Fruit fly (Drosophila melanogaster): ENCODE measurements around the gene Hsp26.

Hsp26 gene

DNA sequence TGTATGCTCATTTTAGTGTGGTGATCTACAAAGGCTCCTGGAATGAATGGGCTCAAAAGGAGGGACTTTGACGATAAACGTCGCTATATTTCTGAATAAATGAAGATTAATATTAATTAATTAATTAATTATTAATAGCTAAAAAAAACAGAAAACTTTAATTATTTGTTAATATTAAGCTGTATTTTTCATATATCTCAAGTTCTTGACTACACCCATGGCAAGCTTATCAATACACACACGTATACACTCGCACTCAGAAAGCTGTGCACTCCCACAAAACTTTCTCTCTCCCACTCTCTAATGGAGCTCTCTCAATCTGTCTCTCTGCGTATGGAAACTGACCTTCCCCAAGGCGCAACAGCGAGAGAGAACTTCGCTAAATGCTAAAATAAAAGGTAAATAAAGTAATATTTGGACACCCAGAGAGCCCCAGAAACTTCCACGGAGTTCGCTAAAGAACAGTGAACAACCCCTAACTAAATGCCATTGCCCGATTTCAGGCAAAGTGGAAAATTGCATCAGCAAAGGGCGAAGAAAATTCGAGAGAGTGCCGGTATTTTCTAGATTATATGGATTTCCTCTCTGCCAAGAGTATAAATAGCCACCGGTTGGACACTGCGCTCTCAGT is 3.7 kb downstream of the Hsp26 start (continued):
- TF ChIP-seq fd96Cb (tag; optimal IDR thresholded peaks at IDR 0.05) (peak; percentile 61), Bteb2 (GFP tag; optimal IDR thresholded peaks at IDR 0.05) (no peak), CG1832 (GFP tag; optimal IDR thresholded peaks at IDR 0.05) (no peak), CG2116 (GFP tag; optimal IDR thresholded peaks at IDR 0.05) (no peak), sc (optimal IDR thresholded peaks at IDR 0.05) (no peak), sc (GFP tag; optimal IDR thresholded peaks at IDR 0.05) (peak; percentile 55), CG7839 (tag; optimal IDR thresholded peaks at IDR 0.05) (peak; percentile 75), CG14965 (GFP tag; optimal IDR thresholded peaks at IDR 0.05; ENCODE audit: borderline replicate concordance) (no peak), Ptx1 (GFP tag; IDR thresholded peaks at IDR 0.05) (peak; percentile 71), stc (GFP tag; IDR thresholded peaks at IDR 0.05) (peak; percentile 79), CG18262 (tag; optimal IDR thresholded peaks at IDR 0.05) (peak; percentile 65), Doc3 (GFP tag; IDR thresholded peaks at IDR 0.05; ENCODE audit: partially characterized antibody) (peak; percentile 45; the same call in 2 of the 3 replicates), sob (GFP tag; IDR thresholded peaks at IDR 0.05) (peak; percentile 85), CG15601 (tag; optimal IDR thresholded peaks at IDR 0.05) (peak; percentile 64), phol (tag; optimal IDR thresholded peaks at IDR 0.05) (peak; percentile 68), Hr3 (GFP tag; optimal IDR thresholded peaks at IDR 0.05) (peak; percentile 37), Opbp (GFP tag; IDR thresholded peaks at IDR 0.05; ENCODE audit: partially characterized antibody) (peak; percentile 45; the same call in 1 of the 3 replicates), Trl (optimal IDR thresholded peaks at IDR 0.05) (peak; percentile 94 to 96), Trl (GFP tag; optimal IDR thresholded peaks at IDR 0.05) (peak; percentile 32), ATbp (GFP tag; optimal IDR thresholded peaks at IDR 0.05) (peak; percentile 62), CG4328 (GFP tag; optimal IDR thresholded peaks at IDR 0.05) (peak; percentile 61), CG10209 (GFP tag; optimal IDR thresholded peaks at IDR 0.05) (peak; percentile 57), Antp (GFP tag; optimal IDR thresholded peaks at IDR 0.05) (no peak), CG15514 (GFP tag; optimal IDR thresholded peaks at IDR 0.05) (peak; percentile 56), Dfd (GFP tag; optimal IDR thresholded peaks at IDR 0.05) (no peak), gem (tag; optimal IDR thresholded peaks at IDR 0.05) (peak; percentile 83), CG18619 (GFP tag; optimal IDR thresholded peaks at IDR 0.05) (peak; percentile 48), CG14667 (GFP tag; IDR thresholded peaks at IDR 0.05) (0 out of 2 replicates have a peak, but pooled peaks have one; percentile 23), gfzf (GFP tag; optimal IDR thresholded peaks at IDR 0.05) (no peak), CG10462 (GFP tag; optimal IDR thresholded peaks at IDR 0.05) (peak; percentile 29), pum (GFP tag; optimal IDR thresholded peaks at IDR 0.05) (no peak), croc (GFP tag; conservative IDR thresholded peaks at IDR 0.05) (no peak; the same call in 2 of the 3 replicates), CG4730 (GFP tag; IDR thresholded peaks at IDR 0.05) (peak; percentile 45; the same call in 1 of the 2 replicates), CG12071 (GFP tag; optimal IDR thresholded peaks at IDR 0.05) (no peak), CG13424 (tag; optimal IDR thresholded peaks at IDR 0.05) (peak; percentile 77), CG9609 (GFP tag; optimal IDR thresholded peaks at IDR 0.05) (no peak), H15 (GFP tag; IDR thresholded peaks at IDR 0.05) (peak; percentile 62; the same call in 1 of the 3 replicates)

dm6 chr3L:9372278-9372975 is 4.8 kb downstream of the Hsp26 start, which contains the start of the genes Hsp67Bc, CG4456 and Hsp22:
Gene Hsp67Bc, minus strand, starts transcription at chr3L:9372497.
Gene CG4456, plus strand, starts transcription at chr3L:9372722.
Gene Hsp22, plus strand, starts transcription at chr3L:9372931.
- TF ChIP-seq CG1024 (GFP tag; IDR thresholded peaks at IDR 0.05) (no peak), E2f1 (GFP tag; IDR thresholded peaks at IDR 0.05) (no peak), slp2 (GFP tag; optimal IDR thresholded peaks at IDR 0.05) (no peak), CG2199 (GFP tag; IDR thresholded peaks at IDR 0.05) (no peak), so (GFP tag; IDR thresholded peaks at IDR 0.05) (no peak), abd-A (tag; optimal IDR thresholded peaks at IDR 0.05) (peak; percentile 35), Dad (GFP tag; optimal IDR thresholded peaks at IDR 0.05) (no peak), bbx (GFP tag; IDR thresholded peaks at IDR 0.05; ENCODE audit: partially characterized antibody) (peak; percentile 24; the same call in 1 of the 2 replicates), CG31365 (tag; optimal IDR thresholded peaks at IDR 0.05) (peak; percentile 15), fd64A (GFP tag; optimal IDR thresholded peaks at IDR 0.05) (peak; percentile 33), Ravus (GFP tag; IDR thresholded peaks at IDR 0.05) (no peak), CG13624 (GFP tag; optimal IDR thresholded peaks at IDR 0.05) (no peak), CG6683 (GFP tag; optimal IDR thresholded peaks at IDR 0.05) (no peak), sens-2 (GFP tag; IDR thresholded peaks at IDR 0.05) (no peak)
